Fruit fly (Drosophila melanogaster): ENCODE results near the gene Arc42.

DNA sequence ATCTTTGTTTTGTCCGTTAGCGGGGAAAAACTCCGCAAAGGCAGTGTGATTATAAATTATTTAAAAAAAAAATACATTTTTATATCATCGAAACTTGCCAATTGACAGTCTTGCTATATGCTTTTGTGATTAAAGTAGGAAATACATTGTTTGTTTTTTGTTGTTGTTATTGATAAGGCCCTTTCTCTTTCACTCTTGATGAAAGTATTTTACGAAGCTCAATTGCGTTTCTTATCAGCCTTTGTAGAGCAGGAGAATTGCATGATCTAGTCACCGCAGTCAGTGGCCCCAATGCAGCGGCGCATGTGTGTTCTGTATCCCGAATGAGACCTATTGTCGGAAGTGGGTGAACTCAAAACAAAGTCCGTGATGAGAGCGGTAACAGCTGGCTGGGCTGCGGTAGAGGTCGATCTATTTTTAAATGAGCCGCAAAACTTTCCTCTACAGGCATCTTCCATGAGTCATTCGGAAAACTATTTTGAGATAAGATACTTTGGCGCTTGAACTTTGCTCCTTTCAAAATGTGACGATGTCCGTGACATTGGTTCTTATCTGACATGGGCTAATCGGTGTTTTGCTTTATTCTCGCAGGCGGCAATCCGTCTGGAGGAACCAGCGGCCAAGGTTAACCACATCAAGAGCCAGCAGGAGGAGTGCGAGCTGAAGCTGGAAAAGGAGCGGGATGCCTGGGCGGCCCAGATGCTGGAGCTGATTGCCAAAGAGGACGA is 32.9 kb downstream of the Arc42 start:
- TF ChIP-seq h (optimal IDR thresholded peaks at IDR 0.05) (no peak), psq (optimal IDR thresholded peaks at IDR 0.05) (no peak), Sin3A (optimal IDR thresholded peaks at IDR 0.05) (no peak)

Measured in Kc167 (cell line).